Fruit fly (Drosophila melanogaster): ENCODE data around the gene CG13308.

The CG13308 gene

dm6 chr3L:8830954-8831353 is 22.6 kb downstream of the CG13308 start:
- TF ChIP-seq HLH106 (tag; optimal IDR thresholded peaks at IDR 0.05) (no peak), OdsH (GFP tag; optimal IDR thresholded peaks at IDR 0.05) (no peak), CG9705 (GFP tag; optimal IDR thresholded peaks at IDR 0.05) (no peak), Hnf4 (GFP tag; optimal IDR thresholded peaks at IDR 0.05) (no peak), woc (GFP tag; optimal IDR thresholded peaks at IDR 0.05) (no peak), CrebA (GFP tag; optimal IDR thresholded peaks at IDR 0.05; ENCODE audit: borderline replicate concordance) (no peak), Myc (optimal IDR thresholded peaks at IDR 0.05) (no peak), dl (GFP tag; optimal IDR thresholded peaks at IDR 0.05; ENCODE audit: insufficient read depth in 1 of 2, partially characterized antibody in 2 of 2) (no peak), GATAd (GFP tag; optimal IDR thresholded peaks at IDR 0.05) (no peak), h (GFP tag; optimal IDR thresholded peaks at IDR 0.05) (no peak), fru (GFP tag; optimal IDR thresholded peaks at IDR 0.05) (no peak), usp (GFP tag; optimal IDR thresholded peaks at IDR 0.05) (no peak), tai (GFP tag; optimal IDR thresholded peaks at IDR 0.05) (no peak), N (GFP tag; optimal IDR thresholded peaks at IDR 0.05) (no peak)

- TF ChIP-seq sv (GFP tag; optimal IDR thresholded peaks at IDR 0.05) (no peak), CG9705 (GFP tag; optimal IDR thresholded peaks at IDR 0.05) (no peak), psq (GFP tag; optimal IDR thresholded peaks at IDR 0.05) (no peak), Dfd (GFP tag; optimal IDR thresholded peaks at IDR 0.05) (no peak), N (GFP tag; optimal IDR thresholded peaks at IDR 0.05) (no peak), foxo (GFP tag; optimal IDR thresholded peaks at IDR 0.05) (no peak), dmrt93B (GFP tag; optimal IDR thresholded peaks at IDR 0.05) (no peak), tai (GFP tag; optimal IDR thresholded peaks at IDR 0.05) (no peak), h (GFP tag; optimal IDR thresholded peaks at IDR 0.05) (no peak), Hr78 (GFP tag; optimal IDR thresholded peaks at IDR 0.05) (no peak), woc (GFP tag; optimal IDR thresholded peaks at IDR 0.05) (no peak), lola (GFP tag; optimal IDR thresholded peaks at IDR 0.05) (no peak), Dif (GFP tag; optimal IDR thresholded peaks at IDR 0.05; ENCODE audit: partially characterized antibody) (no peak)
Observed at dm6 chr3L:8832737-8833466, 24.6 kb downstream of the CG13308 start.

- no peak for TF ChIP-seq dl (GFP tag; optimal IDR thresholded peaks at IDR 0.05; ENCODE audit: insufficient read depth in 1 of 2, partially characterized antibody in 2 of 2)
- TF ChIP-seq Abd-B (GFP tag; optimal IDR thresholded peaks at IDR 0.05): no peak
- no peak for TF ChIP-seq ey (GFP tag; optimal IDR thresholded peaks at IDR 0.05)
- TF ChIP-seq woc (GFP tag; optimal IDR thresholded peaks at IDR 0.05): no peak
- TF ChIP-seq sage (GFP tag; optimal IDR thresholded peaks at IDR 0.05): no peak
- no peak for TF ChIP-seq lola (GFP tag; optimal IDR thresholded peaks at IDR 0.05)
- no peak for TF ChIP-seq CrebA (GFP tag; optimal IDR thresholded peaks at IDR 0.05; ENCODE audit: borderline replicate concordance)
- no peak for TF ChIP-seq Vsx2 (GFP tag; optimal IDR thresholded peaks at IDR 0.05; ENCODE audit: partially characterized antibody)
- TF ChIP-seq dmrt93B (GFP tag; optimal IDR thresholded peaks at IDR 0.05): no peak
- no peak for TF ChIP-seq dsf (GFP tag; optimal IDR thresholded peaks at IDR 0.05; ENCODE audit: borderline replicate concordance)
- TF ChIP-seq HLH106 (tag; optimal IDR thresholded peaks at IDR 0.05): no peak
- TF ChIP-seq Myc (optimal IDR thresholded peaks at IDR 0.05): no peak
Observed at dm6 chr3L:8833467-8833802, 25.1 kb downstream of the CG13308 start.

- TF ChIP-seq Hr83 (GFP tag; optimal IDR thresholded peaks at IDR 0.05; ENCODE audit: poor library complexity, severe bottlenecking) (no peak), Jra (GFP tag; optimal IDR thresholded peaks at IDR 0.05) (peak; percentile 28), h (GFP tag; optimal IDR thresholded peaks at IDR 0.05) (peak; percentile 15), OdsH (GFP tag; optimal IDR thresholded peaks at IDR 0.05) (peak; percentile 13), foxo (GFP tag; optimal IDR thresholded peaks at IDR 0.05) (peak in 1 of 2 experiments; percentile 8), dl (GFP tag; optimal IDR thresholded peaks at IDR 0.05; ENCODE audit: insufficient read depth in 1 of 2, partially characterized antibody in 2 of 2) (no peak), br (GFP tag; optimal IDR thresholded peaks at IDR 0.05) (peak; percentile 25), psq (GFP tag; optimal IDR thresholded peaks at IDR 0.05) (peak; percentile 17), Dfd (GFP tag; optimal IDR thresholded peaks at IDR 0.05) (no peak), Rel (GFP tag; optimal IDR thresholded peaks at IDR 0.05) (no peak), Rel (tag; optimal IDR thresholded peaks at IDR 0.05) (no peak), rgr (GFP tag; optimal IDR thresholded peaks at IDR 0.05) (peak; percentile 29), brk (GFP tag; optimal IDR thresholded peaks at IDR 0.05) (no peak), Sp1 (GFP tag; optimal IDR thresholded peaks at IDR 0.05) (peak; percentile 21)
Observed at dm6 chr3L:8834486-8834885, 26.1 kb downstream of the CG13308 start.

Measured in whole organism, wandering third instar larva.